Worm (Caenorhabditis elegans): ENCODE data around the gene B0507.4.

DNA sequence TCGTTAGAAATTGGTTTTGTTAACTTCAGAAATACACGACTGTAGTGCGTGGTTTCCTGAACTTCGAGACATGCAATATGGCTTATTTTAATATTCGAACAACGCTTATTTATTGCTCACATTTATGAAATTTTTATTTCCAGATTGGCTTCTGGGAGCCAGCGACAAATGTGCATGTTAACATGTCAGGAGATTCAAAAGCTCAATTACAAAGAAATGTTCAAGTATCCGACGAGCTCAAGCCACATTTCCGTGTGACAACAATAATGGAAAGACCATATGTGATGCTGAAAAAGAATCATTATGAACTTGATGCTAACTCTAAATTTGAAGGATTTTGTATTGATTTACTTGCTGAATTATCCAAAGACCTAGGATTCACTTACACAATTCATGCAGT is 36.4 kb upstream of the B0507.4 start:
- TF ChIP-seq snpc-4 (tag; optimal IDR thresholded peaks at IDR 0.05), result no peak
- TF ChIP-seq nhr-90 (tag; optimal IDR thresholded peaks at IDR 0.05; ENCODE audit: poor library complexity), result no peak
- TF ChIP-seq lin-13 (GFP tag; optimal IDR thresholded peaks at IDR 0.05), result no peak
- TF ChIP-seq nhr-28 (tag; optimal IDR thresholded peaks at IDR 0.05), result no peak
- TF ChIP-seq nhr-71 (tag; optimal IDR thresholded peaks at IDR 0.05), result no peak
